Fruit fly (Drosophila melanogaster): ENCODE data around the gene Pus1.

Gene Pus1

DNA sequence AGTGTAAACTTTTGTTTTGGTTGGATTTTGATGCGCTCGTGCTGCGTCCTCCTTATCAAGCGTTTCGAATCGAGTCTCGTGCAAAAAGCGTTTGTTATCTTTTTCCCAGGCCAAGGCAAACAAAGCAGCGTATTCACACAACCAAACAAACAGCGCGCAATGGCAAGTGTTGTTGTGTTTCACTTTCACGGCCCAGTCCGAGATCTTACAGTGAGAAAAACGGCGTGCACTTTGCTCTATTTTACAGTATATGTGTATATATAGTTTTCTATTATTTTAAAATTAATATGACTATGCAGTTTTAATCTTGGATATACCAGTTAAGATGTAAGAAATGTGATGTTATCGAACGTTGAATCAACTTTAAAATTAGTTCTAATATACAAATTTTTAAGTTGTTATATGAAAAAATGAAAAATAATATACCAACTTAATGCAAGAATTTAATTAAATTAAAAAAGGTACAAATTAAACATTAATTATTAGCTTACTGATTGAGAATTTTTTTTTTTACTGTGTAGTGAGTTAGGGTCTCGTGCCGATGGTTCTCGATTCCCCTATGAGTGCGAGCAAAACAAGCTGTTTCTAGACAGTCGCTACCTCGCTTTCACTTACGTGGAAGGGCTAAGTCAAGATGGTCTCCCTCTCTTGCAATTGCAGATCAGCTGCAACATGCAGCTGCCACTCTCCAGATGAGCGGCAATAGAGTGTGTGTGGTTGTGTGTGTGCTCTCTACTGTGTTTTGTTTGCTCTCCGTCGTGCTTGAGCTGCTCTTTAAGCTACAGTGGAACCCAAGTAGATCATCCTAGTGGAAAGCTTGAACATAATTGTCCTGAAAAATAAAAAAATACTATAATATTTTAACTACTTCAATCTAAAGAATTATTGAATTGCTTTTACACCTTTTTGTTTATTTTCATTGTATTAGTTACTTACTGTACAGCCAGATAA is 2.0 kb upstream of the Pus1 start (continued):
- no peak for TF ChIP-seq Atf-2 (GFP tag; optimal IDR thresholded peaks at IDR 0.05)
- TF ChIP-seq CG13296 (GFP tag; optimal IDR thresholded peaks at IDR 0.05): peak; percentile 83
- no peak for TF ChIP-seq Bdp1 (GFP tag; optimal IDR thresholded peaks at IDR 0.05)
- TF ChIP-seq fu2 (GFP tag; optimal IDR thresholded peaks at IDR 0.05): no peak
- TF ChIP-seq crol (GFP tag; IDR thresholded peaks at IDR 0.05): no peak
- TF ChIP-seq CG6254 (GFP tag; optimal IDR thresholded peaks at IDR 0.05): peak; percentile 87
- TF ChIP-seq bbx (GFP tag; IDR thresholded peaks at IDR 0.05; ENCODE audit: partially characterized antibody): no peak
- peak; percentile 52; the same call in 2 of the 3 replicates for TF ChIP-seq CG3726 (GFP tag; IDR thresholded peaks at IDR 0.05)
- peak; percentile 98 for TF ChIP-seq CG14710 (tag; optimal IDR thresholded peaks at IDR 0.05)
- TF ChIP-seq CG10147 (GFP tag; optimal IDR thresholded peaks at IDR 0.05): peak; percentile 89
- TF ChIP-seq slou (GFP tag; optimal IDR thresholded peaks at IDR 0.05): peak; percentile 67
- TF ChIP-seq Nf-YB (GFP tag; optimal IDR thresholded peaks at IDR 0.05): peak; percentile 84
- peak; percentile 55; the same call in 1 of the 2 replicates for TF ChIP-seq CG43689 (GFP tag; IDR thresholded peaks at IDR 0.05)
- peak; percentile 82 for TF ChIP-seq CG17328 (GFP tag; IDR thresholded peaks at IDR 0.05)
- TF ChIP-seq CG4707 (GFP tag; optimal IDR thresholded peaks at IDR 0.05): peak; percentile 33
- peak; percentile 81 for TF ChIP-seq CG7357 (GFP tag; IDR thresholded peaks at IDR 0.05)
- TF ChIP-seq Opbp (GFP tag; IDR thresholded peaks at IDR 0.05; ENCODE audit: partially characterized antibody): no peak
- TF ChIP-seq HHEX (GFP tag; optimal IDR thresholded peaks at IDR 0.05): peak; percentile 80
- no peak for TF ChIP-seq pb (GFP tag; optimal IDR thresholded peaks at IDR 0.05)
- TF ChIP-seq Hr78 (GFP tag; optimal IDR thresholded peaks at IDR 0.05): peak in 1 of 2 experiments; percentile 82
- peak; percentile 94 for TF ChIP-seq CG10267 (tag; optimal IDR thresholded peaks at IDR 0.05)
- TF ChIP-seq GATAe (GFP tag; conservative IDR thresholded peaks at IDR 0.05): no peak; the same call in 1 of the 2 replicates
- no peak for TF ChIP-seq Hey (tag; optimal IDR thresholded peaks at IDR 0.05)
- peak; percentile 35 for TF ChIP-seq CG34422 (GFP tag; IDR thresholded peaks at IDR 0.05)
- TF ChIP-seq gfzf (GFP tag; optimal IDR thresholded peaks at IDR 0.05): no peak
- TF ChIP-seq ase (GFP tag; IDR thresholded peaks at IDR 0.05): peak; percentile 58; the same call in 2 of the 3 replicates
- TF ChIP-seq HLH54F (GFP tag; optimal IDR thresholded peaks at IDR 0.05): no peak
- peak; percentile 25 for TF ChIP-seq Hsf (GFP tag; optimal IDR thresholded peaks at IDR 0.05)
- peak; percentile 91 for TF ChIP-seq CG30403 (GFP tag; optimal IDR thresholded peaks at IDR 0.05)
- TF ChIP-seq Blimp-1 (GFP tag; optimal IDR thresholded peaks at IDR 0.05): peak; percentile 97
- peak; percentile 82 for TF ChIP-seq Drgx (GFP tag; IDR thresholded peaks at IDR 0.05)
- peak; percentile 42 for TF ChIP-seq CG15514 (GFP tag; optimal IDR thresholded peaks at IDR 0.05)
- no peak for TF ChIP-seq B-H2 (GFP tag; optimal IDR thresholded peaks at IDR 0.05)
- TF ChIP-seq CG10654 (GFP tag; optimal IDR thresholded peaks at IDR 0.05): peak; percentile 81
- peak in 1 of 2 experiments; percentile 13 for TF ChIP-seq Pdp1 (GFP tag; optimal IDR thresholded peaks at IDR 0.05)
- TF ChIP-seq CG17802 (tag; optimal IDR thresholded peaks at IDR 0.05): peak; percentile 47
- TF ChIP-seq CG31441 (GFP tag; IDR thresholded peaks at IDR 0.05): peak; percentile 95
- peak; percentile 88 for TF ChIP-seq bcd (GFP tag; optimal IDR thresholded peaks at IDR 0.05)
- TF ChIP-seq kah (GFP tag; optimal IDR thresholded peaks at IDR 0.05): peak; percentile 80
- TF ChIP-seq sqz (GFP tag; optimal IDR thresholded peaks at IDR 0.05): peak; percentile 91
- peak; percentile 27; the same call in 1 of the 2 replicates for TF ChIP-seq CG17612 (GFP tag; IDR thresholded peaks at IDR 0.05)
- TF ChIP-seq oc (tag; optimal IDR thresholded peaks at IDR 0.05): peak; percentile 84
- peak; percentile 66 for TF ChIP-seq esg (GFP tag; conservative IDR thresholded peaks at IDR 0.05)
- peak in 1 of 2 experiments; percentile 81 for TF ChIP-seq tll (GFP tag; optimal IDR thresholded peaks at IDR 0.05)
- TF ChIP-seq ftz-f1 (GFP tag; optimal IDR thresholded peaks at IDR 0.05): no peak
- TF ChIP-seq CG12299 (tag; optimal IDR thresholded peaks at IDR 0.05): peak; percentile 92
- TF ChIP-seq Atf3 (GFP tag; optimal IDR thresholded peaks at IDR 0.05): no peak

Measured in whole organism, embryonic.